Worm (Caenorhabditis elegans): ENCODE measurements around the gene fbxb-105.

fbxb-105 gene

DNA sequence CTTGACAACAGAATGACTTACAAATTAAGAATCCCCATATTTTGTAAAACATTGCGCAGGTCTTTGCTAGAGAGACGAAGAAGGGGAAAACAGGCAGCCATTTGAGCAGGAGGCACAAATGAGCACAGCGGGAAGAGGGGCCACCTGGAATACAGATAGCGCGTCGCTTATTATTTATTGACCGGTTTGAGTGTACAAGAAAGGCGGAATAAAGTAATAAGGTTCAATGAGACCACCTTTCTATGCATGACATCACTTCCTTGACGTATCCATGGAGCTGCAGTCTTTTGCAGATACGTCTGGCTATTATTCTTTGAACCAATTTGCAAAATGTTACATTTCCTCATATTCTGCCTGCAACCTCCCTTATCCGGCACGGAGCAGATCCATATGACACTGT lies 4.2 kb upstream of the fbxb-105 start, which contains the start of gene fbxb-111:
fbxb-111 (minus strand) TSS at position 101 of the 400 bp plus-strand sequence.
- no peak for TF ChIP-seq nhr-25 (tag; optimal IDR thresholded peaks at IDR 0.05)
- no peak for TF ChIP-seq fkh-2 (tag; optimal IDR thresholded peaks at IDR 0.05)
- TF ChIP-seq nfya-1 (tag; optimal IDR thresholded peaks at IDR 0.05; ENCODE audit: insufficient read depth), result no peak
- no peak for TF ChIP-seq nhr-67 (tag; optimal IDR thresholded peaks at IDR 0.05)
- no peak for TF ChIP-seq pqm-1 (tag; optimal IDR thresholded peaks at IDR 0.05)
- no peak for TF ChIP-seq mml-1 (tag; optimal IDR thresholded peaks at IDR 0.05)
- no peak for TF ChIP-seq nhr-43 (tag; optimal IDR thresholded peaks at IDR 0.05; ENCODE audit: poor library complexity, severe bottlenecking)

DNA sequence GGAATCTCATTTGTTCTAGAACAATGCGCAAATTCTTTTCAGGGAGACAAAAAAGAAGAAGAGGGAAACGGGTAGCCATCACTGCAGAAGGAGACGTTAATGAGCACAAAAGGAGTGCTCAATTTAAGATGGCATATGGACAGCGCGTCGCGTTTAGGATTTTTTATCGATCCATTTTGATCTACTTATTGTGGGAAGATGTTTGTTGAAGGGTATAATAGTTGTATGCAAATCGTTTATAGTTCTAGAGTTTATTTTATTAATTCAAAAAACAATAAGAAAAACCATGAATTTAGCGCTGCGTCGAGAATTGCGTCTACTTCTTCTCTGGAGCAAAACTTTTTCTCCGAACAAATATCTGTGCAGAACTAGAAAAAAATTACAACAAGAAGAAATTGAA lies 2.8 kb upstream of the fbxb-105 start, which contains the start of gene sdz-9:
sdz-9 (minus strand) TSS at position 101 of the 400 bp plus-strand sequence.
- TF ChIP-seq nhr-43 (tag; optimal IDR thresholded peaks at IDR 0.05; ENCODE audit: poor library complexity, severe bottlenecking) (no peak), egl-27 (tag; optimal IDR thresholded peaks at IDR 0.05) (no peak), daf-12 (tag; optimal IDR thresholded peaks at IDR 0.05) (no peak), ceh-28 (tag; optimal IDR thresholded peaks at IDR 0.05) (no peak), elt-2 (tag; optimal IDR thresholded peaks at IDR 0.05) (no peak), sea-2 (GFP tag; optimal IDR thresholded peaks at IDR 0.05) (no peak), eor-1 (tag; optimal IDR thresholded peaks at IDR 0.05) (no peak), nhr-25 (tag; optimal IDR thresholded peaks at IDR 0.05) (no peak), elt-1 (tag; optimal IDR thresholded peaks at IDR 0.05) (no peak), nhr-11 (tag; optimal IDR thresholded peaks at IDR 0.05) (no peak)

DNA sequence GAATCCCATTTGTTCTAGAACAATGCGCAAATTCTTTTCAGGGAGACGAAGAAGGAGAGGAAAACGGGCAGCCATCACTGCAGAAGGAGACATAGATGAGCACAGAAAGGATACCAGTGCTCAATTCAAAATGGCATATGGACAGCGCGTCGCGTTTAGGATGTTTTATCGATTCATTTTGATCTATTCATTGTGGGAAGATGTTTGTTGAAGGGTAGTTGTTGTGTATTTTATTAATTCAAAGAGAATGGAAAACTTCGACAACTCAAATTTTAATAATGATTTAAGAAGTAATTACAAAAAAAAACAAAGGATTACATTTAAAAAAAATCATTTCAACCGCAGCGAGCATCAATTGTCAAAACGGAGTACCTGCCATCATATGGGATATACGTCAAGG lies 1.5 kb upstream of the fbxb-105 start, which contains the start of gene sdz-10:
sdz-10 (minus strand) TSS at position 101 of the 400 bp plus-strand sequence.
- no peak for TF ChIP-seq elt-1 (tag; optimal IDR thresholded peaks at IDR 0.05)
- no peak for TF ChIP-seq zag-1 (tag; optimal IDR thresholded peaks at IDR 0.05)

DNA sequence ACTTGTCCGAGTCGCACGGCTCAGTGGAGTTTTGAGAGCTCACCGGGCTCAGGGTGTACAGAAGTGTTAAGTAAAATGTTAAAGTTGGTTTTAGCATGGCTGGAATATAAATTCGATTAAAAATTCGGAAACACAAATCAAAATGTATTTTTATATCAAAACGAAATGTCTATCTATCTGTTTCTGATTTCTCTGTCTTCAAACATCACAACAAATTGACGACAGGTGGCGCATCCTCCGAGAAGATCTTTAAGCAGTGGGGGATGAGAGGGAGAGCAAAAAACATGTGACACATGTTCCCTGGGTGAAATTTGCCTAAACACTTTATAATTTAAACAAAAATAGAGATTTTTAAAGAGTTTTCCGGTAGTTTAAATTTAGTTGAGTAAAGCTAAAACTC lies 1.7 kb downstream of the fbxb-105 start, which contains the start of gene F08D12.7:
F08D12.7 (minus strand) TSS at position 101 of the 400 bp plus-strand sequence.
- TF ChIP-seq nhr-67 (tag; optimal IDR thresholded peaks at IDR 0.05) (no peak), skn-1 (tag; optimal IDR thresholded peaks at IDR 0.05) (no peak), hmg-11 (tag; optimal IDR thresholded peaks at IDR 0.05) (no peak), R02D3.7 (tag; optimal IDR thresholded peaks at IDR 0.05) (no peak), nhr-76 (tag; optimal IDR thresholded peaks at IDR 0.05) (no peak), nfya-1 (tag; optimal IDR thresholded peaks at IDR 0.05; ENCODE audit: insufficient read depth) (no peak), mdl-1 (tag; optimal IDR thresholded peaks at IDR 0.05) (no peak), elt-3 (tag; optimal IDR thresholded peaks at IDR 0.05) (no peak), nhr-77 (tag; optimal IDR thresholded peaks at IDR 0.05) (no peak), fkh-2 (tag; optimal IDR thresholded peaks at IDR 0.05) (no peak), ceh-82 (tag; optimal IDR thresholded peaks at IDR 0.05) (no peak), snpc-4 (tag; optimal IDR thresholded peaks at IDR 0.05) (no peak), ceh-16 (tag; optimal IDR thresholded peaks at IDR 0.05) (no peak)

DNA sequence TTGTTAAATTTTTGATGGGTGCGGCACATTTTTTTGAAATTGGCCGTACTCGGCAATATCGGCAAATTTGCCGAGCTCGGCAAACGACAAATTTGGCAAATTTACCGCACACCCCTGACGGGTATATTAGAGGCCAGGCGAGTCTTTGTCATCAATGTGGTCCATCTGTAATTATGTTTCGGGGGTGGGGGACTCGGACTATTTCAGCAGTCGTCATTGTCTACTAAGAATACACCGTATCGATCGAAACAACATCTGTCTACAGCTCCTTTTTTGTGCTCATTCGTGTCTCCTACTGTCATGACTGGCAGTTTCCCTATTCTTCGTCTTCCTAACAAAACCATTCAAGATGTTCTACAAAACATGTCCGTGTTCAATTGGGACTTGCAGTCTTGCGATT lies 4.4 kb downstream of the fbxb-105 start, which contains the start of gene F08D12.15:
F08D12.15 (plus strand) TSS at position 301 of the 400 bp plus-strand sequence.
- TF ChIP-seq ama-1 (optimal IDR thresholded peaks at IDR 0.05), result no peak
- TF ChIP-seq mdl-1 (tag; optimal IDR thresholded peaks at IDR 0.05), result no peak
- TF ChIP-seq nhr-67 (tag; optimal IDR thresholded peaks at IDR 0.05), result no peak
- no peak for TF ChIP-seq nhr-25 (tag; optimal IDR thresholded peaks at IDR 0.05)
- TF ChIP-seq unc-62 (GFP tag; optimal IDR thresholded peaks at IDR 0.05), result no peak
- no peak for TF ChIP-seq elt-2 (tag; optimal IDR thresholded peaks at IDR 0.05)
- TF ChIP-seq aly-2 (tag; optimal IDR thresholded peaks at IDR 0.05), result no peak
- TF ChIP-seq snpc-4 (tag; optimal IDR thresholded peaks at IDR 0.05), result no peak
- no peak for TF ChIP-seq nhr-76 (tag; optimal IDR thresholded peaks at IDR 0.05)
- no peak for TF ChIP-seq nhr-77 (tag; optimal IDR thresholded peaks at IDR 0.05)
- TF ChIP-seq ztf-11 (tag; optimal IDR thresholded peaks at IDR 0.05), result no peak
- no peak for TF ChIP-seq R02D3.7 (tag; optimal IDR thresholded peaks at IDR 0.05)
- TF ChIP-seq ceh-9 (tag; optimal IDR thresholded peaks at IDR 0.05), result no peak
- TF ChIP-seq eor-1 (tag; optimal IDR thresholded peaks at IDR 0.05), result no peak
- no peak for TF ChIP-seq hmg-11 (tag; optimal IDR thresholded peaks at IDR 0.05)
- TF ChIP-seq nhr-12 (tag; optimal IDR thresholded peaks at IDR 0.05), result no peak
- no peak for TF ChIP-seq skn-1 (tag; optimal IDR thresholded peaks at IDR 0.05)
- no peak for TF ChIP-seq egl-27 (tag; optimal IDR thresholded peaks at IDR 0.05)
- no peak for TF ChIP-seq ceh-28 (tag; optimal IDR thresholded peaks at IDR 0.05)
- TF ChIP-seq daf-12 (tag; optimal IDR thresholded peaks at IDR 0.05), result no peak
